Worm (Caenorhabditis elegans): ENCODE measurements around the gene pcrg-1.

The pcrg-1 gene

DNA sequence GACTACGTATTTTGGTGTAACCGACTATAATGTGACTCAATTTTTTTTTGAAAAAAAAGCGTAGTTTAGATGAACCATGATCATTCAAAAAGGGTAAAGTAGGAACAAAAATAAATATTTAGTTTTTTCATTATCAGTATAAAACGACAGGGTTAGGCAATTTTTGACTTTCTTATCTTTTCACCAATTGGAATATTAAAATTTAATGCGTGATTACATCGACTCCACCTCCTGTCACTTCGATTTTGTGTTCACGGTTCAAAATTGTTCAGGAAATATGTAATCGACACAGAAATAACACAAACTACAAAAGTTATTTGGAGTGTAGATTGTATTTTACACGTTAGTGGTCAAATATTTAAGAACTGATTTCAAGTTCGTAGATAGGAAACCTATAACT is 33.6 kb upstream of the pcrg-1 start:
- TF ChIP-seq unc-55 (GFP tag; optimal IDR thresholded peaks at IDR 0.05) (no peak), sma-9 (GFP tag; optimal IDR thresholded peaks at IDR 0.05) (peak; percentile 46), sma-9 (tag; optimal IDR thresholded peaks at IDR 0.05) (no peak), crh-2 (tag; optimal IDR thresholded peaks at IDR 0.05) (peak; percentile 21), ZK546.5 (tag; optimal IDR thresholded peaks at IDR 0.05) (no peak), egl-27 (tag; optimal IDR thresholded peaks at IDR 0.05) (no peak), ceh-16 (tag; optimal IDR thresholded peaks at IDR 0.05) (no peak), nhr-77 (tag; optimal IDR thresholded peaks at IDR 0.05) (no peak), nhr-6 (tag; optimal IDR thresholded peaks at IDR 0.05) (no peak), sem-4 (tag; optimal IDR thresholded peaks at IDR 0.05) (no peak), lin-39 (tag; optimal IDR thresholded peaks at IDR 0.05) (no peak), mbf-1 (tag; optimal IDR thresholded peaks at IDR 0.05) (no peak), lsy-2 (tag; optimal IDR thresholded peaks at IDR 0.05) (no peak), fos-1 (tag; optimal IDR thresholded peaks at IDR 0.05) (peak; percentile 81), nhr-237 (tag; optimal IDR thresholded peaks at IDR 0.05) (no peak), lin-11 (tag; optimal IDR thresholded peaks at IDR 0.05) (no peak), elt-3 (tag; optimal IDR thresholded peaks at IDR 0.05) (no peak), ceh-82 (tag; optimal IDR thresholded peaks at IDR 0.05) (no peak), unc-62 (GFP tag; optimal IDR thresholded peaks at IDR 0.05) (no peak), nhr-11 (tag; optimal IDR thresholded peaks at IDR 0.05) (no peak)

DNA sequence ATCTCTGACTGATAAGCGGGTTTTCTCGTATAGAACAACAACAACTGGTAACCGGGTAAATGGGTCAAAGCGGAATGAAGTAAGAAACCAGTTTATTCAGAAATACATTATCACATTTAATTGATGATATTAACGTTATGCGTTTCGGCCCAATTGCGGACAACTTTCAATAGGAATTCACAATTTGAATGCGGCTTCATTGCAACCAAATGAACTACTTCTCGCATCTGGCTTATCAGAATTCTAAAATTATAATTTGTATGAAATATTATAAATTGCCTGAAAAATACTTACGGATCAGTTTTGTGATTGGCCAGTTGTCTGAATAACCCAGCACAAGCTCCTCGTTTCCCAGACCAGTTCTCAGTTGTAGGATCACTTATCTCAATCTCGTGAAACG is 31.6 kb upstream of the pcrg-1 start, which contains the start of gene col-36:
TSS of gene col-36 (minus strand) at position 101 of the 400 bp plus-strand sequence.
- no peak for TF ChIP-seq mbf-1 (tag; optimal IDR thresholded peaks at IDR 0.05)
- no peak for TF ChIP-seq nhr-77 (tag; optimal IDR thresholded peaks at IDR 0.05)
- TF ChIP-seq aly-2 (tag; optimal IDR thresholded peaks at IDR 0.05), result no peak
- TF ChIP-seq nhr-11 (tag; optimal IDR thresholded peaks at IDR 0.05), result no peak
- no peak for TF ChIP-seq F13H6.1 (tag; optimal IDR thresholded peaks at IDR 0.05)
- TF ChIP-seq alr-1 (tag; optimal IDR thresholded peaks at IDR 0.05), result no peak
- no peak for TF ChIP-seq ztf-11 (tag; optimal IDR thresholded peaks at IDR 0.05)
- TF ChIP-seq sem-4 (tag; optimal IDR thresholded peaks at IDR 0.05), result no peak
- no peak for TF ChIP-seq egl-27 (tag; optimal IDR thresholded peaks at IDR 0.05)

DNA sequence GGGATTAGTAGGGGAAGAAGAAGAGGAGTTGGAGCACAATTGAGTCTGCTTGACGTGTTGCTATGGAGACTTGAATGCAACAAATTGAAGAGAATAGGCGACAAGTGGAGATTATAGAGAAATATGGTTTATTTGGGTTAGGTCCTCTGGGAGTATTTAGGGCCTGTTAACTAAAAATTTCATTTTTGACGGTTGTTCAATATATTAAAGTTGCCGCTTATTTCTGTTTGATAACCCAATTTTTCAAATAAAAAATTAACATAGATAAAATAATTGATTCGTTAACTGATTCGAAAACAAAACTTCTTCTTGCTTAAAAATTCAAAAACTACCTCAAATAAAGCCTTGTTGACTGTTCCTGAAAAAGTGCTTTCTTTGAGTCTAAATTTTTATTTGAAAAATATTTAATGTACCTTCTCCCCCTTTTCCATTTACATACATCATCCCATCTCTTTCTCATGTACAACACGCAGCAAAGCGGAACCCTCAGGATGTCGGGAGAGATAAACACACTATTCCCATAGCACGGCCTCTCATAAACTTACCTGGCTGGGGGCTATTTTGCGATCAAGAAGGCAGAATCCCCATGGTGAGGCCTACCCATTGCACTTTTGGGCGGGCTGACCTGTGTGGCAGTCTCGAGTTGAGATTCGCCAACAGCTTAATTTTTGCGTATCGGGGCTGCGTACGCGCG is 28.9 kb upstream of the pcrg-1 start, which contains the start of gene dyf-13:
TSS of gene dyf-13 (minus strand) at position 51 of the 694 bp plus-strand sequence.
- no peak for TF ChIP-seq Y55F3AM.14 (GFP tag; optimal IDR thresholded peaks at IDR 0.05)
- no peak for TF ChIP-seq lin-13 (GFP tag; optimal IDR thresholded peaks at IDR 0.05)
- no peak for TF ChIP-seq ztf-11 (tag; optimal IDR thresholded peaks at IDR 0.05)
- TF ChIP-seq sma-9 (GFP tag; optimal IDR thresholded peaks at IDR 0.05), result no peak
- TF ChIP-seq sma-9 (tag; optimal IDR thresholded peaks at IDR 0.05), result no peak
- TF ChIP-seq sem-4 (tag; optimal IDR thresholded peaks at IDR 0.05), result no peak
- TF ChIP-seq aly-2 (tag; optimal IDR thresholded peaks at IDR 0.05), result no peak
- TF ChIP-seq ztf-4 (tag; optimal IDR thresholded peaks at IDR 0.05), result no peak
- TF ChIP-seq unc-55 (GFP tag; optimal IDR thresholded peaks at IDR 0.05), result no peak
- no peak for TF ChIP-seq ama-1 (optimal IDR thresholded peaks at IDR 0.05)
- TF ChIP-seq ceh-16 (tag; optimal IDR thresholded peaks at IDR 0.05), result no peak
- TF ChIP-seq snpc-4 (tag; optimal IDR thresholded peaks at IDR 0.05), result no peak
- no peak for TF ChIP-seq nhr-10 (tag; optimal IDR thresholded peaks at IDR 0.05)
- TF ChIP-seq ztf-1 (GFP tag; conservative IDR thresholded peaks at IDR 0.05), result no peak
- TF ChIP-seq lsy-2 (tag; optimal IDR thresholded peaks at IDR 0.05), result no peak
- TF ChIP-seq zag-1 (tag; optimal IDR thresholded peaks at IDR 0.05), result no peak
- TF ChIP-seq ceh-82 (tag; optimal IDR thresholded peaks at IDR 0.05), result no peak
- TF ChIP-seq lin-39 (tag; optimal IDR thresholded peaks at IDR 0.05), result no peak

DNA sequence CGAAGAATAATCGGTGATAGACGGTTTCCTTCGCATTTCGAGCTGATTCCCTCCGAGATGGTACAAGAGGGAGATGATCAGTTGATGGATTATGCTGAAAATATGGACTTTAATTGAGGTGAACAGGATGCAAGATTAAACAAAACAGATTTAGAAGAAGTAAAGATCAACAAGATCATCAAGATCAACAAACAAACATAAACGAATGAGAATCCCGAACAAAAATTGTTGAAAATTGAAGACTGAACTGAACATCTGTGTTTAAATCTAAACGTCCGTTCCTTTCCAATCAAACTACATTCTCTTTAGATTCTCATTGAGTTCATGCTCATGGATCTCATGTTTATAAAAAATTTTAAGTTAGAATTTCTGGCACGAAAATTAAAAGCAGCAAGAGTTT is 25.5 kb upstream of the pcrg-1 start, which contains the start of gene glc-4:
TSS of gene glc-4 (minus strand) at position 101 of the 400 bp plus-strand sequence.
- TF ChIP-seq nhr-77 (tag; optimal IDR thresholded peaks at IDR 0.05), result no peak
- TF ChIP-seq aly-2 (tag; optimal IDR thresholded peaks at IDR 0.05), result no peak
- TF ChIP-seq lin-39 (tag; optimal IDR thresholded peaks at IDR 0.05), result no peak
- TF ChIP-seq crh-2 (tag; optimal IDR thresholded peaks at IDR 0.05), result no peak
- no peak for TF ChIP-seq peb-1 (tag; optimal IDR thresholded peaks at IDR 0.05)

DNA sequence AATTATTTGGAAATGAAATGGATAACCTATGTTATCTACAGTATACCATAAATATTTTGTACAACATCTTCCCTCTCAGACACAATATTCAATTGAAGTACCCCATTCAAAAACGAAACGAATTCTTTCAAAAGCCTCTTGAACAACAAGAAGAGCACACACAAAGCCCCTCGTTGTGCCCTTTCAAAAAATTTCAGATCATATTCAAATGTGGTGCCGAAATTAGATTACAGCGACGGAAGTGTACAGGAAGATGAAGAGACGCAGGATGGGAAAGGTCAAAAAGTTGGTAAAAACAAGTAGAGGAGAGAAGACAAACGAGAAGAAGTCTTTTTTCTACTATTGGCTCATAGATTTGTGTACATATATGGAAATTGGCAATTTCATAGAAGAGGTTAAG is 24.2 kb upstream of the pcrg-1 start:
- TF ChIP-seq nhr-23 (tag; optimal IDR thresholded peaks at IDR 0.05), result no peak
- peak; percentile 0 for TF ChIP-seq C34F6.9 (tag; optimal IDR thresholded peaks at IDR 0.05)
